Worm (Caenorhabditis elegans) whole organism, young adult: Measurements from ENCODE around the gene arv-1.
A peak's percentile ranks its signal among the peaks of the same experiment; 100 is the strongest.

ENCODE experiments used
- B0336.3 ChIP-seq: fragments of 200-800 bp; sonication (Bioruptor generic); IDR thresholded peaks from 2 replicates; pipeline ENCODE4 v1.3.6; 2022; ENCODE audit warnings: missing genetic modification characterization, missing compliant biosample characterization
- F10E7.11 ChIP-seq: sonication (generic microtip); optimal IDR thresholded peaks from 2 replicates; lab custom pipeline; 2017; ENCODE audit warnings: mild to moderate bottlenecking, missing genetic modification characterization, moderate library complexity, missing compliant biosample characterization
- F22D6.2 ChIP-seq: sonication (generic microtip); optimal IDR thresholded peaks from 2 replicates; lab custom pipeline; 2016; ENCODE audit warnings: mild to moderate bottlenecking, missing genetic modification characterization, missing compliant biosample characterization
- F33H1.4 ChIP-seq: fragments of 200-800 bp; sonication (Bioruptor generic); IDR thresholded peaks from 2 replicates; pipeline ENCODE4 v1.3.6; 2022; ENCODE audit warnings: missing genetic modification reagents, missing genetic modification characterization, missing compliant biosample characterization
- T26A5.8 ChIP-seq: sonication (generic microtip); optimal IDR thresholded peaks from 2 replicates; lab custom pipeline; 2016; ENCODE audit warnings: missing genetic modification characterization, missing compliant biosample characterization
- Y56A3A.18 ChIP-seq: fragments of 200-800 bp; sonication (Bioruptor generic); IDR thresholded peaks from 2 replicates; pipeline ENCODE4 v1.3.6; 2022; ENCODE audit warnings: missing genetic modification reagents, missing genetic modification characterization, missing compliant biosample characterization
- Y67H2A.10 ChIP-seq: fragments of 200-800 bp; sonication (Bioruptor generic); conservative IDR thresholded peaks from 2 replicates; pipeline ENCODE4 v1.3.6; 2022; ENCODE audit warnings: missing genetic modification reagents, missing genetic modification characterization, missing compliant biosample characterization
- akir-1 ChIP-seq: fragments of 200-800 bp; sonication (Bioruptor generic); optimal IDR thresholded peaks from 2 replicates; lab custom pipeline; 2018; ENCODE audit warnings: mild to moderate bottlenecking, missing genetic modification characterization, moderate library complexity, missing compliant biosample characterization
- aptf-2 ChIP-seq: fragments of 200-800 bp; sonication (Bioruptor generic); conservative IDR thresholded peaks from 2 replicates; pipeline ENCODE4 v1.3.6; 2022; ENCODE audit warnings: missing genetic modification reagents, missing genetic modification characterization, missing compliant biosample characterization
- attf-6 ChIP-seq: fragments of 200-800 bp; sonication (Bioruptor generic); IDR thresholded peaks from 2 replicates; pipeline ENCODE4 v1.3.6; 2022; ENCODE audit warnings: missing genetic modification reagents, missing genetic modification characterization, missing compliant biosample characterization
- ceh-100 ChIP-seq: fragments of 200-800 bp; sonication (Bioruptor generic); IDR thresholded peaks from 2 replicates; pipeline ENCODE4 v1.3.6; 2022; ENCODE audit warnings: missing genetic modification reagents, missing genetic modification characterization, missing compliant biosample characterization
- ceh-40 ChIP-seq: fragments of 200-800 bp; sonication (Bioruptor generic); IDR thresholded peaks from 2 replicates; pipeline ENCODE4 v1.3.6; 2022; ENCODE audit warnings: missing genetic modification characterization, missing compliant biosample characterization
- dpl-1 ChIP-seq: fragments of 150-350 bp; optimal IDR thresholded peaks from 2 replicates; lab custom pipeline; 2014; ENCODE audit warnings: missing biosample characterization, missing genetic modification reagents, missing genetic modification characterization
- lag-1 ChIP-seq: fragments of 200-800 bp; sonication (Bioruptor generic); IDR thresholded peaks from 2 replicates; pipeline ENCODE4 v1.3.6; 2022; ENCODE audit warnings: missing genetic modification reagents, missing genetic modification characterization, missing compliant biosample characterization
- lin-40 ChIP-seq: sonication (generic microtip); optimal IDR thresholded peaks from 2 replicates; lab custom pipeline; 2016; ENCODE audit warnings: missing genetic modification characterization, mild to moderate bottlenecking, missing compliant biosample characterization, missing genotype, missing genetic modification reagents
- lir-1 ChIP-seq: fragments of 200-800 bp; sonication (Bioruptor generic); conservative IDR thresholded peaks from 2 replicates; pipeline ENCODE4 v1.3.6; 2022; ENCODE audit warnings: missing genetic modification reagents, missing genetic modification characterization, missing compliant biosample characterization
- lsy-27 ChIP-seq: sonication (generic microtip); optimal IDR thresholded peaks from 2 replicates; lab custom pipeline; 2017; ENCODE audit warnings: missing genetic modification characterization, mild to moderate bottlenecking, missing compliant biosample characterization, antibody characterized with exemption, missing genotype, borderline replicate concordance; ENCODE audit not compliant: insufficient read depth
- mes-4 ChIP-seq: sonication (generic microtip); optimal IDR thresholded peaks from 2 replicates; lab custom pipeline; 2016; ENCODE audit warnings: missing genotype, missing genetic modification characterization, missing compliant biosample characterization
- nhr-80 ChIP-seq: sonication (generic microtip); optimal IDR thresholded peaks from 2 replicates; lab custom pipeline; 2016; ENCODE audit warnings: missing genetic modification characterization, missing compliant biosample characterization
- pha-4 ChIP-seq: fragments of 150-350 bp; sonication (generic microtip); optimal IDR thresholded peaks from 2 replicates; lab custom pipeline; 2014; ENCODE audit warnings: missing biosample characterization, missing genetic modification reagents, missing genetic modification characterization
- rec-8 ChIP-seq, 2 experiments: sonication (generic microtip); optimal IDR thresholded peaks; 2 replicates each; lab custom pipeline; 2016; ENCODE audit warnings: mild to moderate bottlenecking in 2 of 2, missing genetic modification characterization in 2 of 2, missing genetic modification reagents in 2 of 2, missing genotype in 2 of 2, missing biosample characterization in 1 of 2, missing compliant biosample characterization in 1 of 2, moderate library complexity in 1 of 2
- repo-1 ChIP-seq: sonication (generic microtip); optimal IDR thresholded peaks from 2 replicates; lab custom pipeline; 2017; ENCODE audit warnings: mild to moderate bottlenecking, missing genetic modification characterization, missing compliant biosample characterization
- rpc-1 ChIP-seq, 2 experiments: fragments of 150-350 bp in 1 of 2; sonication (generic microtip) in 1 of 2; optimal IDR thresholded peaks; 2 replicates each; lab custom pipeline; 2014 to 2018; ENCODE audit warnings: missing biosample characterization in 1 of 2, missing genetic modification characterization in 1 of 2, missing genetic modification reagents in 1 of 2, missing genotype in 1 of 2
- snpc-1.1 ChIP-seq: sonication (generic microtip); optimal IDR thresholded peaks from 2 replicates; lab custom pipeline; 2017; ENCODE audit warnings: missing genetic modification characterization, mild to moderate bottlenecking, missing compliant biosample characterization, antibody characterized with exemption, moderate library complexity, missing genotype, missing genetic modification reagents; ENCODE audit not compliant: insufficient read depth
- snpc-3.4 ChIP-seq: sonication (generic microtip); optimal IDR thresholded peaks from 2 replicates; lab custom pipeline; 2017; ENCODE audit warnings: missing genetic modification characterization, mild to moderate bottlenecking, missing compliant biosample characterization, antibody characterized with exemption, moderate library complexity, missing genotype, missing genetic modification reagents
- somi-1 ChIP-seq: fragments of 200-800 bp; sonication (Bioruptor generic); optimal IDR thresholded peaks from 2 replicates; lab custom pipeline; 2018; ENCODE audit warnings: mild to moderate bottlenecking, missing genetic modification characterization, missing compliant biosample characterization
- tbx-9 ChIP-seq: sonication (generic microtip); optimal IDR thresholded peaks from 2 replicates; lab custom pipeline; 2016; ENCODE audit warnings: borderline replicate concordance, missing genetic modification characterization, inconsistent platforms, missing compliant biosample characterization
- unc-62 ChIP-seq: fragments of 150-350 bp; optimal IDR thresholded peaks from 2 replicates; lab custom pipeline; 2014; ENCODE audit warnings: missing biosample characterization, missing genetic modification reagents, missing genetic modification characterization
- xnd-1 ChIP-seq: sonication (generic microtip); optimal IDR thresholded peaks from 2 replicates; lab custom pipeline; 2016; ENCODE audit warnings: missing genotype, missing genetic modification reagents, missing genetic modification characterization, missing compliant biosample characterization
- zfh-2 ChIP-seq: fragments of 200-800 bp; sonication (Bioruptor generic); conservative IDR thresholded peaks from 2 replicates; pipeline ENCODE4 v1.3.6; 2022; ENCODE audit warnings: missing genetic modification reagents, missing genetic modification characterization, missing compliant biosample characterization
- zim-3 ChIP-seq: sonication (generic microtip); optimal IDR thresholded peaks from 2 replicates; lab custom pipeline; 2017; ENCODE audit warnings: mild to moderate bottlenecking, missing genetic modification characterization, moderate library complexity, missing compliant biosample characterization
- ztf-18 ChIP-seq: sonication (generic microtip); optimal IDR thresholded peaks from 2 replicates; lab custom pipeline; 2016; ENCODE audit warnings: missing genotype, mild to moderate bottlenecking, missing genetic modification characterization, missing compliant biosample characterization
- ztf-22 ChIP-seq: fragments of 200-800 bp; sonication (Bioruptor generic); optimal IDR thresholded peaks from 2 replicates; lab custom pipeline; 2018; ENCODE audit warnings: mild to moderate bottlenecking, missing genetic modification characterization, moderate library complexity, missing compliant biosample characterization
- ztf-3 ChIP-seq: fragments of 200-800 bp; sonication (Bioruptor generic); optimal IDR thresholded peaks from 2 replicates; lab custom pipeline; 2018; ENCODE audit warnings: mild to moderate bottlenecking, missing genetic modification characterization, missing compliant biosample characterization

Gene arv-1

ce11 chrII:10206425-10206824 lies 5.8 kb upstream of the arv-1 start, which contains the start of gene T01E8.1:
T01E8.1 (plus strand) TSS chrII:10206725.
- TF ChIP-seq B0336.3 (no peak), xnd-1 (tag; lab: Kevin White, UChicago) (no peak), T26A5.8 (tag; lab: Kevin White, UChicago) (no peak), Y56A3A.18 (no peak), lag-1 (GFP tag; lab: Robert Waterston, UW) (no peak), tbx-9 (tag; lab: Kevin White, UChicago) (no peak), snpc-3.4 (tag; lab: Kevin White, UChicago) (no peak), unc-62 (GFP tag; lab: Kevin White, UChicago) (no peak), snpc-1.1 (tag; lab: Kevin White, UChicago) (no peak), dpl-1 (no peak), Y67H2A.10 (GFP tag; lab: Robert Waterston, UW) (no peak), F22D6.2 (tag; lab: Kevin White, UChicago) (no peak), F10E7.11 (tag; lab: Kevin White, UChicago) (no peak), ceh-40 (GFP tag; lab: Robert Waterston, UW) (no peak), lin-40 (tag; lab: Kevin White, UChicago) (no peak), akir-1 (GFP tag; lab: Kevin White, UChicago) (no peak), attf-6 (GFP tag; lab: Robert Waterston, UW) (no peak), repo-1 (tag; lab: Kevin White, UChicago) (no peak), ceh-100 (GFP tag; lab: Robert Waterston, UW) (no peak)

DNA sequence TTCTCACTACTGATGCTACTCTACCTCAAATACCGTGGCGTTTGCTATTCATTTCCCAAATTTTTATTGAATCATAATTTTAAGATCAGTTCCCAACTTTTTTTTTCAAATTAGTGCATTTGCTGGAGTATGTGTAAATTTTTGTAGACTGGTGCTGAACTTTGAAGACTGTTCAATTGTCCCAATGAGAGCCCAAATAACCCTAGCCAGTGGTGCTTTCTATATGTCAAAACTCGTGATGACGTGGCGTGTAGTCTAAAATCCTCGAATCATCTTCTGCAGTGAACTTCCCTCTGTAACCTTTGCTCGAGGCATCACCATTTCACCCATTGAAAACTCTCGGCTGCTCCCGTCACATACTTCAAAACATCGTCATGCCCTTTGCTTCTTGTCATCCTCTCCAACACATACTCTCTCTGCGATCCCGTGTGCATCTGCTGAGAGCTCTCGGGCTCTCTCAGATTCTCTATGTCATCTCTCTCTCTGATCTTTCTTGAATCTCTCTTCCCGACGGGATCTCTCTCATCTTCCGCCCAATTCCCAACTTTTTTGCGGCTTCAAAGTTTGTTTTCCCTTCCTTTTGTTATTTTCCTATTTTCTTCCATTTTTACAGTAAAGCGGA lies 3.9 kb upstream of the arv-1 start:
- TF ChIP-seq ztf-3 (GFP tag; lab: Kevin White, UChicago), result no peak
- TF ChIP-seq zfh-2 (GFP tag; lab: Robert Waterston, UW), result peak; percentile 57
- TF ChIP-seq, all 124 proteins: peak for 1

ce11 chrII:10203765-10204164 lies 3.1 kb upstream of the arv-1 start:
- TF ChIP-seq dpl-1 (no peak), lsy-27 (tag; lab: Kevin White, UChicago) (no peak), F10E7.11 (tag; lab: Kevin White, UChicago) (no peak), rpc-1 (optimal IDR thresholded peaks at IDR 0.05; lab: Kevin White, UChicago) (no peak), rpc-1 (tag; optimal IDR thresholded peaks at IDR 0.05; lab: Kevin White, UChicago) (no peak), ztf-22 (no peak), pha-4 (tag; lab: Kevin White, UChicago) (no peak), zim-3 (tag; lab: Kevin White, UChicago) (no peak), rec-8 (tag; optimal IDR thresholded peaks at IDR 0.05; lab: Kevin White, UChicago) (no peak), aptf-2 (GFP tag; lab: Robert Waterston, UW) (no peak), mes-4 (no peak), ztf-18 (tag; lab: Kevin White, UChicago) (no peak), lir-1 (GFP tag; lab: Robert Waterston, UW) (no peak), somi-1 (no peak), F33H1.4 (GFP tag; lab: Robert Waterston, UW) (no peak), nhr-80 (tag; lab: Kevin White, UChicago) (no peak)
